Fruit fly (Drosophila melanogaster): Measurements from ENCODE around the gene cindr.

DNA sequence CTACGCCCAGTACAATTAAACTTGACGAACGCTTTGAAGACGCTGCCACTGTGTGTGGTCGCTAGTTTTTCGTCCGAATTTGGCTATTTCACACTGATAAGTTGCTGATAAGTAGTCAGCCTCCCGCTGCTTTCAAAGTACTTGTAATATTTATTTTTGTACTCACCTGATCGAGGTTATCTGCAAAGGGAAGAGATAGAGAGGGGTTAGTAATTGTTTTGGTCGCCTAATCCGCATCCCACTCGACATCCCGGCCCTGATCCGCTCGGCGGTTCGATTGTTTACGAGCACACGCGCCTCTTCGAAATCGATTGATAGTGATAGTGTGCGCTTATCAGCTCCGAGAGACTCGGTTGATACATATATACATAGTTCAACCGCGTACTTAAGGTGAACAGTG, 28.0 kb upstream of the cindr start:
- no peak for TF ChIP-seq dmrt93B (GFP tag; optimal IDR thresholded peaks at IDR 0.05)
- no peak for TF ChIP-seq Rel (GFP tag; optimal IDR thresholded peaks at IDR 0.05)
- no peak for TF ChIP-seq Rel (tag; optimal IDR thresholded peaks at IDR 0.05)
- TF ChIP-seq psq (GFP tag; optimal IDR thresholded peaks at IDR 0.05), result no peak
- no peak for TF ChIP-seq Sp1 (GFP tag; optimal IDR thresholded peaks at IDR 0.05)
- no peak for TF ChIP-seq Dfd (GFP tag; optimal IDR thresholded peaks at IDR 0.05)
- no peak for TF ChIP-seq CG32264 (GFP tag; optimal IDR thresholded peaks at IDR 0.05)
- TF ChIP-seq br (GFP tag; optimal IDR thresholded peaks at IDR 0.05), result no peak
- no peak for TF ChIP-seq usp (GFP tag; optimal IDR thresholded peaks at IDR 0.05)
- no peak for TF ChIP-seq fru (GFP tag; optimal IDR thresholded peaks at IDR 0.05)
- no peak for TF ChIP-seq HLH106 (tag; optimal IDR thresholded peaks at IDR 0.05)
- no peak for TF ChIP-seq Mio (GFP tag; optimal IDR thresholded peaks at IDR 0.05)

Measured in whole organism, wandering third instar larva.